Fruit fly (Drosophila melanogaster): ENCODE measurements around the gene hang.

- no peak for TF ChIP-seq brk (GFP tag; optimal IDR thresholded peaks at IDR 0.05)
- no peak for TF ChIP-seq ey (GFP tag; optimal IDR thresholded peaks at IDR 0.05)
- TF ChIP-seq Hnf4 (GFP tag; optimal IDR thresholded peaks at IDR 0.05) = no peak
- no peak for TF ChIP-seq OdsH (GFP tag; optimal IDR thresholded peaks at IDR 0.05)
- no peak for TF ChIP-seq Hr78 (GFP tag; optimal IDR thresholded peaks at IDR 0.05)
- no peak for TF ChIP-seq Abd-B (GFP tag; optimal IDR thresholded peaks at IDR 0.05)
- no peak for TF ChIP-seq br (GFP tag; optimal IDR thresholded peaks at IDR 0.05)
- no peak for TF ChIP-seq Dif (GFP tag; optimal IDR thresholded peaks at IDR 0.05; ENCODE audit: partially characterized antibody)
Observed at dm6 chrX:16428476-16428875, 5.8 kb downstream of the hang start.
